Worm (Caenorhabditis elegans) whole organism, L2 larva: Measurements from ENCODE around the gene yars-2.

Experiments used
- C34F6.9 ChIP-seq: fragments of 150-350 bp; optimal IDR thresholded peaks from 2 replicates; lab custom pipeline; 2014; ENCODE audit warnings: missing biosample characterization, missing genetic modification characterization
- F13H6.1 ChIP-seq: sonication (generic microtip); optimal IDR thresholded peaks from 2 replicates; lab custom pipeline; 2016; ENCODE audit warnings: missing genetic modification characterization, missing compliant biosample characterization
- R02D3.7 ChIP-seq: fragments of 150-350 bp; optimal IDR thresholded peaks from 2 replicates; lab custom pipeline; 2014; ENCODE audit warnings: missing biosample characterization, missing genetic modification characterization
- Y55F3AM.14 ChIP-seq: fragments of 200-800 bp; sonication (Bioruptor generic); optimal IDR thresholded peaks from 2 replicates; lab custom pipeline; 2018; ENCODE audit warnings: mild to moderate bottlenecking, missing genetic modification characterization, missing compliant biosample characterization
- ZK546.5 ChIP-seq: sonication (generic microtip); optimal IDR thresholded peaks from 2 replicates; lab custom pipeline; 2017; ENCODE audit warnings: missing biosample characterization, missing genetic modification characterization
- alr-1 ChIP-seq: fragments of 150-350 bp; optimal IDR thresholded peaks from 2 replicates; lab custom pipeline; 2014; ENCODE audit warnings: missing biosample characterization, missing genetic modification characterization
- aly-2 ChIP-seq: fragments of 150-350 bp; optimal IDR thresholded peaks from 2 replicates; lab custom pipeline; 2014; ENCODE audit warnings: missing biosample characterization, missing genetic modification characterization
- ama-1 ChIP-seq: fragments of 150-350 bp; optimal IDR thresholded peaks from 2 replicates; lab custom pipeline; 2018; ENCODE audit warnings: inconsistent platforms
- blmp-1 ChIP-seq: sonication (generic microtip); optimal IDR thresholded peaks from 2 replicates; lab custom pipeline; 2017; ENCODE audit warnings: missing genetic modification characterization, mild to moderate bottlenecking, missing compliant biosample characterization, antibody characterized with exemption, moderate library complexity; ENCODE audit not compliant: insufficient read depth
- ceh-16 ChIP-seq: fragments of 150-350 bp; optimal IDR thresholded peaks from 2 replicates; lab custom pipeline; 2014; ENCODE audit warnings: missing biosample characterization, missing genetic modification characterization
- ceh-82 ChIP-seq: fragments of 150-350 bp; optimal IDR thresholded peaks from 2 replicates; lab custom pipeline; 2014; ENCODE audit warnings: missing biosample characterization, missing genetic modification characterization
- crh-2 ChIP-seq: sonication (generic microtip); optimal IDR thresholded peaks from 2 replicates; lab custom pipeline; 2017; ENCODE audit warnings: missing biosample characterization, missing genetic modification characterization
- dmd-4 ChIP-seq: sonication (generic microtip); optimal IDR thresholded peaks from 2 replicates; lab custom pipeline; 2017; ENCODE audit warnings: missing biosample characterization, missing genetic modification characterization
- egl-27 ChIP-seq: sonication (generic microtip); optimal IDR thresholded peaks from 3 replicates; lab custom pipeline; 2017; ENCODE audit warnings: missing biosample characterization, missing genetic modification reagents, missing genetic modification characterization
- elt-1 ChIP-seq: fragments of 150-350 bp; optimal IDR thresholded peaks from 2 replicates; lab custom pipeline; 2014; ENCODE audit warnings: missing biosample characterization, missing genetic modification characterization
- elt-3 ChIP-seq: sonication (generic microtip); optimal IDR thresholded peaks from 2 replicates; lab custom pipeline; 2017; ENCODE audit warnings: missing biosample characterization, missing genetic modification characterization
- fos-1 ChIP-seq: fragments of 150-350 bp; optimal IDR thresholded peaks from 2 replicates; lab custom pipeline; 2014; ENCODE audit warnings: missing biosample characterization, missing genetic modification characterization
- gmeb-1 ChIP-seq: fragments of 150-350 bp; optimal IDR thresholded peaks from 2 replicates; lab custom pipeline; 2014; ENCODE audit warnings: missing biosample characterization, missing genetic modification characterization
- lin-11 ChIP-seq: fragments of 150-350 bp; sonication (generic microtip); optimal IDR thresholded peaks from 2 replicates; lab custom pipeline; 2014; ENCODE audit warnings: missing biosample characterization, missing genetic modification characterization, inconsistent platforms, mixed read lengths
- lin-13 ChIP-seq: fragments of 150-350 bp; optimal IDR thresholded peaks from 2 replicates; lab custom pipeline; 2014; ENCODE audit warnings: missing biosample characterization, missing genetic modification reagents, missing genetic modification characterization
- lin-39 ChIP-seq: fragments of 150-350 bp; optimal IDR thresholded peaks from 2 replicates; lab custom pipeline; 2014; ENCODE audit warnings: missing biosample characterization, missing genetic modification reagents, missing genetic modification characterization
- lsy-2 ChIP-seq, 2 experiments: fragments of 150-350 bp in 1 of 2; sonication (generic microtip) in 1 of 2; optimal IDR thresholded peaks; 2 replicates each; lab custom pipeline; 2014 to 2017; ENCODE audit warnings: missing biosample characterization in 2 of 2, missing genetic modification characterization in 2 of 2
- mab-5 ChIP-seq: fragments of 150-350 bp; optimal IDR thresholded peaks from 2 replicates; lab custom pipeline; 2014; ENCODE audit warnings: missing biosample characterization, missing genetic modification characterization
- mbf-1 ChIP-seq: sonication (generic microtip); optimal IDR thresholded peaks from 2 replicates; lab custom pipeline; 2017; ENCODE audit warnings: missing biosample characterization, missing genetic modification characterization
- mdl-1 ChIP-seq, 2 experiments: fragments of 150-350 bp in 1 of 2; sonication (generic microtip) in 1 of 2; optimal IDR thresholded peaks; 2 replicates each; lab custom pipeline; 2017; ENCODE audit warnings: missing biosample characterization in 2 of 2, missing genetic modification characterization in 2 of 2
- nhr-10 ChIP-seq: sonication (generic microtip); optimal IDR thresholded peaks from 2 replicates; lab custom pipeline; 2017; ENCODE audit warnings: missing biosample characterization, missing genetic modification characterization
- nhr-11 ChIP-seq: fragments of 150-350 bp; optimal IDR thresholded peaks from 2 replicates; lab custom pipeline; 2014; ENCODE audit warnings: missing biosample characterization, missing genetic modification characterization
- nhr-12 ChIP-seq: fragments of 150-350 bp; optimal IDR thresholded peaks from 2 replicates; lab custom pipeline; 2014; ENCODE audit warnings: missing biosample characterization, missing genetic modification characterization
- nhr-129 ChIP-seq: fragments of 150-350 bp; optimal IDR thresholded peaks from 2 replicates; lab custom pipeline; 2014; ENCODE audit warnings: missing biosample characterization, missing genetic modification characterization
- nhr-21 ChIP-seq: fragments of 150-350 bp; optimal IDR thresholded peaks from 2 replicates; lab custom pipeline; 2014; ENCODE audit warnings: missing biosample characterization, missing genetic modification characterization
- nhr-23 ChIP-seq: fragments of 150-350 bp; optimal IDR thresholded peaks from 2 replicates; lab custom pipeline; 2014; ENCODE audit warnings: missing biosample characterization, missing genetic modification reagents, missing genetic modification characterization
- nhr-237 ChIP-seq: fragments of 150-350 bp; optimal IDR thresholded peaks from 2 replicates; lab custom pipeline; 2014; ENCODE audit warnings: missing biosample characterization, missing genetic modification characterization
- nhr-25 ChIP-seq: fragments of 150-350 bp; sonication (generic microtip); optimal IDR thresholded peaks from 3 replicates; lab custom pipeline; 2014; ENCODE audit warnings: missing biosample characterization, missing genetic modification characterization
- nhr-6 ChIP-seq: fragments of 150-350 bp; optimal IDR thresholded peaks from 2 replicates; lab custom pipeline; 2014; ENCODE audit warnings: missing biosample characterization, missing genetic modification characterization
- nhr-77 ChIP-seq: fragments of 150-350 bp; optimal IDR thresholded peaks from 2 replicates; lab custom pipeline; 2014; ENCODE audit warnings: missing biosample characterization, missing genetic modification characterization
- peb-1 ChIP-seq: fragments of 150-350 bp; optimal IDR thresholded peaks from 2 replicates; lab custom pipeline; 2014; ENCODE audit warnings: missing biosample characterization, missing genetic modification characterization
- sem-4 ChIP-seq: fragments of 150-350 bp; optimal IDR thresholded peaks from 2 replicates; lab custom pipeline; 2014; ENCODE audit warnings: missing biosample characterization, missing genetic modification reagents, missing genetic modification characterization
- skn-1 ChIP-seq: sonication (generic microtip); optimal IDR thresholded peaks from 2 replicates; lab custom pipeline; 2017; ENCODE audit warnings: missing biosample characterization, missing genetic modification characterization
- sma-3 ChIP-seq: sonication (generic microtip); optimal IDR thresholded peaks from 2 replicates; lab custom pipeline; 2016; ENCODE audit warnings: missing genetic modification reagents, missing genetic modification characterization, missing compliant biosample characterization
- sma-9 ChIP-seq, 2 experiments: fragments of 150-350 bp in 1 of 2; sonication (generic microtip) in 1 of 2; optimal IDR thresholded peaks; 2 replicates each; lab custom pipeline; 2014 to 2016; ENCODE audit warnings: missing genetic modification characterization in 2 of 2, mild to moderate bottlenecking in 1 of 2, missing biosample characterization in 1 of 2, missing compliant biosample characterization in 1 of 2, missing genetic modification reagents in 1 of 2, moderate library complexity in 1 of 2
- snpc-4 ChIP-seq: fragments of 150-350 bp; optimal IDR thresholded peaks from 2 replicates; lab custom pipeline; 2014; ENCODE audit warnings: missing biosample characterization, missing genetic modification characterization
- unc-39 ChIP-seq: fragments of 150-350 bp; optimal IDR thresholded peaks from 2 replicates; lab custom pipeline; 2014; ENCODE audit warnings: missing biosample characterization, missing genetic modification characterization
- unc-55 ChIP-seq: fragments of 150-350 bp; sonication (generic microtip); optimal IDR thresholded peaks from 3 replicates; lab custom pipeline; 2014; ENCODE audit warnings: missing biosample characterization, missing genetic modification reagents, missing genetic modification characterization
- unc-62 ChIP-seq: fragments of 150-350 bp; optimal IDR thresholded peaks from 2 replicates; lab custom pipeline; 2014; ENCODE audit warnings: missing biosample characterization, missing genetic modification reagents, missing genetic modification characterization
- zag-1 ChIP-seq: fragments of 150-350 bp; optimal IDR thresholded peaks from 2 replicates; lab custom pipeline; 2014; ENCODE audit warnings: missing biosample characterization, missing genetic modification characterization
- ztf-1 ChIP-seq: fragments of 200-800 bp; sonication (Bioruptor generic); conservative IDR thresholded peaks from 2 replicates; pipeline ENCODE4 v1.3.6; 2022; ENCODE audit warnings: missing genetic modification characterization, missing compliant biosample characterization
- ztf-11 ChIP-seq: sonication (generic microtip); optimal IDR thresholded peaks from 2 replicates; lab custom pipeline; 2017; ENCODE audit warnings: missing biosample characterization, missing genetic modification characterization
- ztf-4 ChIP-seq: fragments of 150-350 bp; optimal IDR thresholded peaks from 2 replicates; lab custom pipeline; 2014; ENCODE audit warnings: missing biosample characterization, missing genetic modification characterization

Gene yars-2

ce11 chrIV:4751814-4752213 lies 39.4 kb upstream of the yars-2 start, which contains the start of gene Y17G9B.4:
Y17G9B.4 (plus strand) TSS chrIV:4752119.
- TF ChIP-seq nhr-25 (tag; lab: Kevin White, UChicago) (no peak), crh-2 (tag; lab: Kevin White, UChicago) (no peak), fos-1 (tag; lab: Kevin White, UChicago) (no peak), nhr-77 (tag; lab: Kevin White, UChicago) (no peak)

- TF ChIP-seq unc-39 (tag; lab: Kevin White, UChicago): peak; percentile 77
- TF ChIP-seq Y55F3AM.14 (GFP tag; lab: Kevin White, UChicago): peak; percentile 100
- TF ChIP-seq nhr-10 (tag; lab: Kevin White, UChicago): peak; percentile 96
- peak; percentile 98 for TF ChIP-seq gmeb-1 (tag; lab: Kevin White, UChicago)
- peak; percentile 97 for TF ChIP-seq ceh-82 (tag; lab: Kevin White, UChicago)
- peak; percentile 100 for TF ChIP-seq crh-2 (tag; lab: Kevin White, UChicago)
- peak; percentile 100 for TF ChIP-seq sma-3 (GFP tag; lab: Kevin White, UChicago)
- TF ChIP-seq nhr-129 (tag; lab: Kevin White, UChicago): peak; percentile 99
- peak; percentile 94 for TF ChIP-seq ZK546.5
- peak; percentile 99 for TF ChIP-seq ceh-16 (tag; lab: Kevin White, UChicago)
- TF ChIP-seq sem-4 (tag; lab: Kevin White, UChicago): peak; percentile 100
- TF ChIP-seq skn-1 (tag; lab: Kevin White, UChicago): peak; percentile 97
- peak; percentile 100 for TF ChIP-seq unc-55 (GFP tag; lab: Kevin White, UChicago)
- peak; percentile 100 for TF ChIP-seq nhr-21 (tag; lab: Kevin White, UChicago)
- peak; percentile 83 for TF ChIP-seq nhr-12
- peak; percentile 71 for TF ChIP-seq mbf-1 (tag; lab: Kevin White, UChicago)
- TF ChIP-seq ama-1 (lab: Kevin White, UChicago): peak; percentile 95
- peak; percentile 100 for TF ChIP-seq egl-27 (tag; lab: Kevin White, UChicago)
- peak; percentile 97 for TF ChIP-seq alr-1
- TF ChIP-seq nhr-6 (tag; lab: Kevin White, UChicago): peak; percentile 100
- TF ChIP-seq mab-5 (tag; lab: Kevin White, UChicago): peak; percentile 98
- peak; percentile 99 for TF ChIP-seq lin-13 (GFP tag; lab: Kevin White, UChicago)
- TF ChIP-seq lin-39 (tag; lab: Kevin White, UChicago): peak; percentile 94
- TF ChIP-seq aly-2 (tag; lab: Kevin White, UChicago): no peak
- no peak for TF ChIP-seq peb-1 (tag; lab: Kevin White, UChicago)
- peak; percentile 100 for TF ChIP-seq C34F6.9 (tag; lab: Kevin White, UChicago)
- peak; percentile 84; the same call in 1 of the 2 replicates for TF ChIP-seq ztf-1 (GFP tag; lab: Robert Waterston, UW)
- peak; percentile 98 for TF ChIP-seq zag-1
- peak; percentile 100 for TF ChIP-seq nhr-25 (tag; lab: Kevin White, UChicago)
- TF ChIP-seq nhr-11: peak; percentile 85
- TF ChIP-seq lin-11 (tag; lab: Kevin White, UChicago): peak; percentile 98
- peak; percentile 100 for TF ChIP-seq F13H6.1
- peak; percentile 52 for TF ChIP-seq elt-1
- no peak for TF ChIP-seq nhr-23
- TF ChIP-seq sma-9 (GFP tag; optimal IDR thresholded peaks at IDR 0.05; lab: Kevin White, UChicago): peak; percentile 100
- TF ChIP-seq sma-9 (tag; optimal IDR thresholded peaks at IDR 0.05; lab: Kevin White, UChicago): no peak
- peak; percentile 74 for TF ChIP-seq ztf-11 (tag; lab: Kevin White, UChicago)
- peak; percentile 54 to 94 for TF ChIP-seq mdl-1 (tag; optimal IDR thresholded peaks at IDR 0.05; lab: Kevin White, UChicago)
- peak; percentile 95 for TF ChIP-seq snpc-4 (tag; lab: Kevin White, UChicago)
- TF ChIP-seq unc-62 (GFP tag; lab: Kevin White, UChicago): peak; percentile 100
- TF ChIP-seq lsy-2 (tag; optimal IDR thresholded peaks at IDR 0.05; lab: Kevin White, UChicago): peak; percentile 100
- peak; percentile 100 for TF ChIP-seq R02D3.7 (tag; lab: Kevin White, UChicago)
- peak; percentile 100 for TF ChIP-seq ztf-4 (tag; lab: Kevin White, UChicago)
- peak; percentile 94 for TF ChIP-seq nhr-237 (tag; lab: Kevin White, UChicago)
- peak; percentile 98 for TF ChIP-seq blmp-1
- peak; percentile 100 for TF ChIP-seq fos-1 (tag; lab: Kevin White, UChicago)
- peak; percentile 95 for TF ChIP-seq nhr-77 (tag; lab: Kevin White, UChicago)
- TF ChIP-seq elt-3: no peak
- TF ChIP-seq dmd-4 (tag; lab: Kevin White, UChicago): peak; percentile 84
Observed at ce11 chrIV:4749728-4750278, 37.4 kb upstream of the yars-2 start, which contains the start of the genes rpl-20 and Y17G9B.5. rpl-20 (minus strand) TSS chrIV:4749778. Y17G9B.5 (plus strand) TSS chrIV:4750240.
